Worm (Caenorhabditis elegans) whole organism, mixed stage, embryonic: ENCODE data around the gene F52E1.14.

Experiments used
- ham-2 ChIP-seq: fragments of 200-800 bp; sonication (Bioruptor generic); optimal IDR thresholded peaks from 2 replicates; lab custom pipeline; 2018; ENCODE audit warnings: mild to moderate bottlenecking, missing genetic modification characterization, missing compliant biosample characterization
- nhr-12 ChIP-seq: fragments of 150-350 bp; optimal IDR thresholded peaks from 2 replicates; lab custom pipeline; 2014; ENCODE audit warnings: missing biosample characterization, missing genetic modification characterization
- nhr-28 ChIP-seq: fragments of 150-350 bp; optimal IDR thresholded peaks from 2 replicates; lab custom pipeline; 2014; ENCODE audit warnings: missing biosample characterization, missing genetic modification characterization
- nhr-76 ChIP-seq: sonication (generic microtip); optimal IDR thresholded peaks from 2 replicates; lab custom pipeline; 2017; ENCODE audit warnings: missing biosample characterization, missing genetic modification characterization
- pha-4 ChIP-seq: fragments of 150-350 bp; optimal IDR thresholded peaks from 2 replicates; lab custom pipeline; 2018; ENCODE audit warnings: missing biosample characterization, missing genetic modification reagents, missing genetic modification characterization
- unc-39 ChIP-seq: fragments of 150-350 bp; optimal IDR thresholded peaks from 2 replicates; lab custom pipeline; 2014; ENCODE audit warnings: missing biosample characterization, missing genetic modification characterization

ce11 chrV:8406155-8406554 is 22.4 kb downstream of the F52E1.14 start:
- TF ChIP-seq nhr-12 (tag; lab: Kevin White, UChicago): no peak
- TF ChIP-seq unc-39 (tag; lab: Kevin White, UChicago): no peak
- no peak for TF ChIP-seq nhr-28 (tag; lab: Kevin White, UChicago)
- no peak for TF ChIP-seq nhr-76 (tag; lab: Kevin White, UChicago)
- no peak for TF ChIP-seq pha-4
- TF ChIP-seq ham-2 (GFP tag; lab: Kevin White, UChicago): no peak
